Worm (Caenorhabditis elegans) whole organism, L1 larva: ENCODE measurements around the gene dao-6.

ENCODE experiments used
- C34B4.2 ChIP-seq: sonication (generic microtip); optimal IDR thresholded peaks from 2 replicates; lab custom pipeline; 2017; ENCODE audit warnings: mild to moderate bottlenecking, missing genetic modification characterization, missing compliant biosample characterization
- blmp-1 ChIP-seq: fragments of 150-350 bp; optimal IDR thresholded peaks from 2 replicates; lab custom pipeline; 2014; ENCODE audit warnings: missing biosample characterization, missing genetic modification characterization
- ceh-82 ChIP-seq, 3 experiments: fragments of 150-350 bp in 1 of 3; sonication (generic microtip) in 2 of 3; optimal IDR thresholded peaks; 2 replicates each; lab custom pipeline; 2014 to 2017; ENCODE audit warnings: missing biosample characterization in 3 of 3, missing genetic modification characterization in 3 of 3
- ceh-90 ChIP-seq: sonication (generic microtip); optimal IDR thresholded peaks from 2 replicates; lab custom pipeline; 2016; ENCODE audit warnings: missing genetic modification characterization, missing compliant biosample characterization
- elt-2 ChIP-seq: sonication (generic microtip); optimal IDR thresholded peaks from 2 replicates; lab custom pipeline; 2016; ENCODE audit warnings: missing genetic modification characterization, mild to moderate bottlenecking, inconsistent platforms, missing compliant biosample characterization, missing genetic modification reagents
- fkh-8 ChIP-seq: sonication (generic microtip); optimal IDR thresholded peaks from 2 replicates; lab custom pipeline; 2016; ENCODE audit warnings: mild to moderate bottlenecking, missing genetic modification characterization, missing compliant biosample characterization
- grh-1 ChIP-seq: fragments of 200-800 bp; sonication (Bioruptor generic); IDR thresholded peaks from 2 replicates; pipeline ENCODE4 v1.3.6; 2022; ENCODE audit warnings: missing genetic modification reagents, missing genetic modification characterization, missing compliant biosample characterization
- hlh-4 ChIP-seq: sonication (generic microtip); optimal IDR thresholded peaks from 2 replicates; lab custom pipeline; 2016; ENCODE audit warnings: mild to moderate bottlenecking, missing genetic modification characterization, missing compliant biosample characterization
- lin-35 ChIP-seq, 2 experiments: fragments of 150-350 bp; optimal IDR thresholded peaks; 2 replicates each; lab custom pipeline; 2014; ENCODE audit warnings: missing biosample characterization in 2 of 2, missing genetic modification characterization in 2 of 2, missing genetic modification reagents in 2 of 2
- lir-3 ChIP-seq: sonication (generic microtip); optimal IDR thresholded peaks from 2 replicates; lab custom pipeline; 2016; ENCODE audit warnings: mild to moderate bottlenecking, missing genetic modification characterization, moderate library complexity, missing compliant biosample characterization; ENCODE audit not compliant: poor library complexity
- mab-9 ChIP-seq: fragments of 200-800 bp; sonication (Bioruptor generic); IDR thresholded peaks from 2 replicates; pipeline ENCODE4 v1.3.6; 2022; ENCODE audit warnings: missing genetic modification reagents, missing genetic modification characterization, missing compliant biosample characterization
- mdl-1 ChIP-seq, 2 experiments: fragments of 150-350 bp; optimal IDR thresholded peaks; 2 replicates each; lab custom pipeline; 2014 to 2017; ENCODE audit warnings: missing biosample characterization in 2 of 2, missing genetic modification characterization in 2 of 2, inconsistent platforms in 1 of 2
- nhr-11 ChIP-seq: fragments of 150-350 bp; optimal IDR thresholded peaks from 2 replicates; lab custom pipeline; 2014; ENCODE audit warnings: missing biosample characterization, missing genetic modification characterization
- nhr-237 ChIP-seq: fragments of 150-350 bp; optimal IDR thresholded peaks from 2 replicates; lab custom pipeline; 2014; ENCODE audit warnings: missing biosample characterization, missing genetic modification characterization
- nhr-47 ChIP-seq: sonication (generic microtip); optimal IDR thresholded peaks from 2 replicates; lab custom pipeline; 2016; ENCODE audit warnings: mild to moderate bottlenecking, missing genetic modification characterization, moderate library complexity, missing compliant biosample characterization
- nhr-71 ChIP-seq: sonication (generic microtip); optimal IDR thresholded peaks from 2 replicates; lab custom pipeline; 2016; ENCODE audit warnings: mild to moderate bottlenecking, missing genetic modification characterization, moderate library complexity, missing compliant biosample characterization
- nhr-76 ChIP-seq: sonication (generic microtip); optimal IDR thresholded peaks from 2 replicates; lab custom pipeline; 2017; ENCODE audit warnings: missing biosample characterization, missing genetic modification characterization
- pag-3 ChIP-seq: sonication (generic microtip); optimal IDR thresholded peaks from 2 replicates; lab custom pipeline; 2017; ENCODE audit warnings: missing genetic modification characterization, mild to moderate bottlenecking, missing compliant biosample characterization, antibody characterized with exemption, borderline replicate concordance; ENCODE audit not compliant: insufficient read depth
- pax-3 ChIP-seq: fragments of 200-800 bp; sonication (Bioruptor generic); optimal IDR thresholded peaks from 2 replicates; lab custom pipeline; 2018; ENCODE audit warnings: mild to moderate bottlenecking, missing genetic modification characterization, moderate library complexity, missing compliant biosample characterization
- pqm-1 ChIP-seq: sonication (generic microtip); optimal IDR thresholded peaks from 3 replicates; lab custom pipeline; 2017; ENCODE audit warnings: missing biosample characterization, missing genetic modification characterization
- rnt-1 ChIP-seq: sonication (generic microtip); optimal IDR thresholded peaks from 2 replicates; lab custom pipeline; 2016; ENCODE audit warnings: mild to moderate bottlenecking, missing genetic modification characterization, moderate library complexity, missing compliant biosample characterization
- skn-1 ChIP-seq: fragments of 150-350 bp; optimal IDR thresholded peaks from 2 replicates; lab custom pipeline; 2014; ENCODE audit warnings: missing biosample characterization, missing genetic modification characterization
- snu-23 ChIP-seq: sonication (generic microtip); optimal IDR thresholded peaks from 2 replicates; lab custom pipeline; 2016; ENCODE audit warnings: missing genetic modification characterization, missing compliant biosample characterization
- sup-37 ChIP-seq: fragments of 200-800 bp; sonication (Bioruptor generic); optimal IDR thresholded peaks from 2 replicates; lab custom pipeline; 2018; ENCODE audit warnings: mild to moderate bottlenecking, missing genetic modification characterization, missing compliant biosample characterization
- swsn-7 ChIP-seq: sonication (generic microtip); optimal IDR thresholded peaks from 2 replicates; lab custom pipeline; 2016; ENCODE audit warnings: missing genetic modification characterization, missing compliant biosample characterization
- tbx-2 ChIP-seq: sonication (generic microtip); optimal IDR thresholded peaks from 2 replicates; lab custom pipeline; 2016; ENCODE audit warnings: missing genetic modification characterization, missing compliant biosample characterization
- tlp-1 ChIP-seq: fragments of 150-350 bp; optimal IDR thresholded peaks from 2 replicates; lab custom pipeline; 2014; ENCODE audit warnings: missing biosample characterization, missing genetic modification characterization
- unc-130 ChIP-seq: fragments of 150-350 bp; optimal IDR thresholded peaks from 2 replicates; lab custom pipeline; 2017; ENCODE audit warnings: missing biosample characterization, missing genetic modification characterization, inconsistent platforms
- unc-86 ChIP-seq: sonication (generic microtip); optimal IDR thresholded peaks from 2 replicates; lab custom pipeline; 2016; ENCODE audit warnings: missing genetic modification characterization, missing compliant biosample characterization
- xbp-1 ChIP-seq: sonication (generic microtip); optimal IDR thresholded peaks from 2 replicates; lab custom pipeline; 2016; ENCODE audit warnings: missing genetic modification characterization, missing compliant biosample characterization
- zag-1 ChIP-seq: fragments of 150-350 bp; optimal IDR thresholded peaks from 2 replicates; lab custom pipeline; 2014; ENCODE audit warnings: missing biosample characterization, missing genetic modification characterization

The dao-6 gene

ce11 chrIII:9717243-9717642, 18.8 kb downstream of the dao-6 start (continued):
- TF ChIP-seq elt-2 (tag; lab: Kevin White, UChicago) = peak; percentile 91
- no peak for TF ChIP-seq nhr-237 (tag; lab: Kevin White, UChicago)
- TF ChIP-seq pqm-1 (tag; lab: Kevin White, UChicago) = no peak
- TF ChIP-seq ceh-90 = peak; percentile 20
- TF ChIP-seq sup-37 (GFP tag; lab: Kevin White, UChicago) = peak; percentile 55
- TF ChIP-seq unc-86 (tag; lab: Kevin White, UChicago) = peak; percentile 32
- TF ChIP-seq lin-35 (GFP tag; optimal IDR thresholded peaks at IDR 0.05; lab: Kevin White, UChicago) = peak in 1 of 2 experiments; percentile 69
- TF ChIP-seq ceh-82 (tag; optimal IDR thresholded peaks at IDR 0.05; lab: Kevin White, UChicago) = peak; percentile 43 to 56 (median 48)

ce11 chrIII:9714731-9715130, 21.3 kb downstream of the dao-6 start:
- TF ChIP-seq skn-1 = no peak
- peak; percentile 29 for TF ChIP-seq nhr-71 (tag; lab: Kevin White, UChicago)
- no peak for TF ChIP-seq C34B4.2 (tag; lab: Kevin White, UChicago)
- TF ChIP-seq xbp-1 (tag; lab: Kevin White, UChicago) = no peak
- TF ChIP-seq swsn-7 = no peak
- peak; percentile 50 for TF ChIP-seq elt-2 (tag; lab: Kevin White, UChicago)

ce11 chrIII:9713862-9714261, 22.1 kb downstream of the dao-6 start, which contains the start of gene ncx-6:
Gene ncx-6 (minus strand): TSS chrIII:9713949.
- TF ChIP-seq elt-2 (tag; lab: Kevin White, UChicago) (peak; percentile 34), unc-130 (tag; lab: Kevin White, UChicago) (no peak), mab-9 (GFP tag; lab: Robert Waterston, UW) (no peak)
- TF ChIP-seq, all 84 proteins: peak for 1

DNA sequence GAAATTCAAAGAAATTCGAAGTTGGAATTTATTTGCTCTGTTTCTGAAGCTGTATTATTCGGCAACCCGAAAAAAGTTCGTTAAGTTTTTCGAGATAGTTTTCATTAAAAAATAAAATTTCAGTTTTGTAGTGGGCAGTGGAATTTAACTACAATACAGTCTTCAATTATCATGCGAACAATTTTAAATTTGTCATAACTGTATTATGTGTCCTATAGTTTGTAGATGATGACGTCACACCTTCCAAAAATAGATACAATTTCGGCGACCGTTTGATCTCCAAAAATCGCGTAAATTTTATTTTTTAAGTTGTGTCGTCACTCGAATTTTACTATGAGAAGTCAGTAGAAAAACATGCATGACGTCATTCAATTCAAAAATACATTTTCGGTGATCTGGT, 22.8 kb downstream of the dao-6 start:
- no peak for TF ChIP-seq tbx-2 (tag; lab: Kevin White, UChicago)
- no peak for TF ChIP-seq lir-3 (tag; lab: Kevin White, UChicago)
- no peak for TF ChIP-seq pag-3 (tag; lab: Kevin White, UChicago)
- TF ChIP-seq blmp-1 (tag; lab: Kevin White, UChicago) = no peak
- no peak for TF ChIP-seq nhr-47 (tag; lab: Kevin White, UChicago)
- no peak for TF ChIP-seq hlh-4 (tag; lab: Kevin White, UChicago)
- TF ChIP-seq tlp-1 (tag; lab: Kevin White, UChicago) = no peak
- no peak for TF ChIP-seq zag-1 (tag; lab: Kevin White, UChicago)
- no peak for TF ChIP-seq xbp-1 (tag; lab: Kevin White, UChicago)
- TF ChIP-seq fkh-8 = no peak
- TF ChIP-seq rnt-1 = no peak
- no peak for TF ChIP-seq snu-23 (GFP tag; lab: Kevin White, UChicago)

- TF ChIP-seq mdl-1 (tag; optimal IDR thresholded peaks at IDR 0.05; lab: Kevin White, UChicago) = no peak
- TF ChIP-seq pax-3 = no peak
- no peak for TF ChIP-seq grh-1 (GFP tag; lab: Robert Waterston, UW)
- no peak for TF ChIP-seq elt-2 (tag; lab: Kevin White, UChicago)
- no peak for TF ChIP-seq nhr-76
- TF ChIP-seq ceh-82 (tag; optimal IDR thresholded peaks at IDR 0.05; lab: Kevin White, UChicago) = no peak
- no peak for TF ChIP-seq nhr-11 (tag; lab: Kevin White, UChicago)
Observed at ce11 chrIII:9711163-9711562, 24.8 kb downstream of the dao-6 start.
